Worm (Caenorhabditis elegans) whole organism, late embryonic: ENCODE results near the gene ZK593.3.

Experiments used
- C08G9.2 ChIP-seq: sonication (generic microtip); optimal IDR thresholded peaks from 2 replicates; lab custom pipeline; 2016; ENCODE audit warnings: mild to moderate bottlenecking, missing genetic modification characterization, moderate library complexity, missing compliant biosample characterization
- F13H6.1 ChIP-seq: sonication (generic microtip); optimal IDR thresholded peaks from 2 replicates; lab custom pipeline; 2016; ENCODE audit warnings: missing genetic modification characterization, missing compliant biosample characterization
- K02D7.2 ChIP-seq: sonication (generic microtip); optimal IDR thresholded peaks from 2 replicates; lab custom pipeline; 2017; ENCODE audit warnings: mild to moderate bottlenecking, missing genetic modification characterization, missing compliant biosample characterization
- T23F11.4 ChIP-seq: fragments of 200-800 bp; sonication (Bioruptor generic); optimal IDR thresholded peaks from 2 replicates; lab custom pipeline; 2018; ENCODE audit warnings: mild to moderate bottlenecking, missing genetic modification characterization, missing compliant biosample characterization
- ceh-19 ChIP-seq: fragments of 200-800 bp; sonication (Bioruptor generic); optimal IDR thresholded peaks from 2 replicates; lab custom pipeline; 2018; ENCODE audit warnings: mild to moderate bottlenecking, missing genetic modification characterization, missing compliant biosample characterization
- ceh-22 ChIP-seq: sonication (generic microtip); optimal IDR thresholded peaks from 2 replicates; lab custom pipeline; 2017; ENCODE audit warnings: missing biosample characterization, missing genetic modification characterization
- ceh-31 ChIP-seq: sonication (generic microtip); optimal IDR thresholded peaks from 2 replicates; lab custom pipeline; 2016; ENCODE audit warnings: missing genetic modification characterization, missing compliant biosample characterization
- ceh-34 ChIP-seq: sonication (generic microtip); optimal IDR thresholded peaks from 2 replicates; lab custom pipeline; 2016; ENCODE audit warnings: mild to moderate bottlenecking, missing genetic modification characterization, missing compliant biosample characterization
- ceh-45 ChIP-seq: fragments of 200-800 bp; sonication (Bioruptor generic); IDR thresholded peaks from 2 replicates; pipeline ENCODE4 v1.3.6; 2022; ENCODE audit warnings: missing genetic modification reagents, missing genetic modification characterization, missing compliant biosample characterization
- ceh-48 ChIP-seq: sonication (generic microtip); optimal IDR thresholded peaks from 2 replicates; lab custom pipeline; 2016; ENCODE audit warnings: missing genetic modification characterization, inconsistent platforms, missing compliant biosample characterization
- ceh-9 ChIP-seq: sonication (generic microtip); optimal IDR thresholded peaks from 2 replicates; lab custom pipeline; 2016; ENCODE audit warnings: mild to moderate bottlenecking, missing genetic modification characterization, inconsistent platforms, missing compliant biosample characterization
- dmd-4 ChIP-seq: sonication (generic microtip); optimal IDR thresholded peaks from 2 replicates; lab custom pipeline; 2016; ENCODE audit warnings: borderline replicate concordance, missing genetic modification characterization, missing compliant biosample characterization
- elt-4 ChIP-seq: sonication (generic microtip); optimal IDR thresholded peaks from 2 replicates; lab custom pipeline; 2016; ENCODE audit warnings: missing genetic modification characterization, missing compliant biosample characterization
- eyg-1 ChIP-seq: sonication (generic microtip); optimal IDR thresholded peaks from 2 replicates; lab custom pipeline; 2016; ENCODE audit warnings: missing genotype, missing genetic modification characterization, missing compliant biosample characterization
- fax-1 ChIP-seq: sonication (generic microtip); optimal IDR thresholded peaks from 2 replicates; lab custom pipeline; 2016; ENCODE audit warnings: missing genotype, missing genetic modification characterization, missing compliant biosample characterization
- fkh-10 ChIP-seq: fragments of 150-350 bp; optimal IDR thresholded peaks from 2 replicates; lab custom pipeline; 2014; ENCODE audit warnings: missing biosample characterization, missing genetic modification reagents, missing genetic modification characterization
- gmeb-2 ChIP-seq: sonication (generic microtip); optimal IDR thresholded peaks from 2 replicates; lab custom pipeline; 2016; ENCODE audit warnings: missing genetic modification characterization, inconsistent platforms, missing compliant biosample characterization
- hlh-30 ChIP-seq: sonication (generic microtip); optimal IDR thresholded peaks from 2 replicates; lab custom pipeline; 2017; ENCODE audit warnings: antibody characterized with exemption, missing genetic modification characterization, missing compliant biosample characterization; ENCODE audit not compliant: insufficient read depth
- hlh-6 ChIP-seq: sonication (generic microtip); optimal IDR thresholded peaks from 2 replicates; lab custom pipeline; 2016; ENCODE audit warnings: missing genotype, missing genetic modification characterization, missing compliant biosample characterization
- hlh-8 ChIP-seq: sonication (generic microtip); optimal IDR thresholded peaks from 2 replicates; lab custom pipeline; 2016; ENCODE audit warnings: missing genotype, missing genetic modification characterization, missing compliant biosample characterization
- lim-6 ChIP-seq: sonication (generic microtip); optimal IDR thresholded peaks from 2 replicates; lab custom pipeline; 2016; ENCODE audit warnings: missing genetic modification characterization, missing compliant biosample characterization
- madf-2 ChIP-seq: sonication (generic microtip); optimal IDR thresholded peaks from 2 replicates; lab custom pipeline; 2017; ENCODE audit warnings: missing genetic modification characterization, missing compliant biosample characterization
- nhr-11 ChIP-seq: fragments of 150-350 bp; optimal IDR thresholded peaks from 2 replicates; lab custom pipeline; 2014; ENCODE audit warnings: missing biosample characterization, missing genetic modification characterization
- nhr-232 ChIP-seq: sonication (generic microtip); optimal IDR thresholded peaks from 2 replicates; lab custom pipeline; 2016; ENCODE audit warnings: missing genetic modification characterization, missing compliant biosample characterization
- odd-2 ChIP-seq: sonication (generic microtip); optimal IDR thresholded peaks from 2 replicates; lab custom pipeline; 2017; ENCODE audit warnings: antibody characterized with exemption, mild to moderate bottlenecking, missing genetic modification characterization, missing compliant biosample characterization
- pag-3 ChIP-seq: sonication (generic microtip); optimal IDR thresholded peaks from 2 replicates; lab custom pipeline; 2016; ENCODE audit warnings: missing compliant biosample characterization, missing genetic modification characterization, borderline replicate concordance
- pax-1 ChIP-seq: fragments of 150-350 bp; optimal IDR thresholded peaks from 2 replicates; lab custom pipeline; 2014; ENCODE audit warnings: missing biosample characterization, missing genetic modification characterization
- pha-2 ChIP-seq: sonication (generic microtip); optimal IDR thresholded peaks from 2 replicates; lab custom pipeline; 2017; ENCODE audit warnings: mild to moderate bottlenecking, missing genetic modification characterization, missing compliant biosample characterization
- pros-1 ChIP-seq: fragments of 150-350 bp; optimal IDR thresholded peaks from 2 replicates; lab custom pipeline; 2014; ENCODE audit warnings: missing biosample characterization, missing genetic modification reagents, missing genetic modification characterization
- rnt-1 ChIP-seq: sonication (generic microtip); optimal IDR thresholded peaks from 2 replicates; lab custom pipeline; 2016; ENCODE audit warnings: missing genetic modification characterization, missing compliant biosample characterization
- sdc-2 ChIP-seq: sonication (generic microtip); optimal IDR thresholded peaks from 2 replicates; lab custom pipeline; 2016; ENCODE audit warnings: missing genotype, missing genetic modification characterization, missing compliant biosample characterization
- sox-2 ChIP-seq: fragments of 200-800 bp; sonication (Bioruptor generic); IDR thresholded peaks from 2 replicates; pipeline ENCODE4 v1.3.6; 2022; ENCODE audit warnings: missing genetic modification reagents, missing genetic modification characterization, missing compliant biosample characterization
- sox-4 ChIP-seq: sonication (generic microtip); optimal IDR thresholded peaks from 2 replicates; lab custom pipeline; 2017; ENCODE audit warnings: mild to moderate bottlenecking, missing genetic modification characterization, inconsistent platforms, missing compliant biosample characterization
- syd-9 ChIP-seq: sonication (generic microtip); optimal IDR thresholded peaks from 2 replicates; lab custom pipeline; 2016; ENCODE audit warnings: mild to moderate bottlenecking, missing genetic modification characterization, moderate library complexity, missing compliant biosample characterization
- tbx-2 ChIP-seq: sonication (generic microtip); optimal IDR thresholded peaks from 2 replicates; lab custom pipeline; 2016; ENCODE audit warnings: missing genetic modification characterization, missing compliant biosample characterization
- tbx-7 ChIP-seq: sonication (generic microtip); optimal IDR thresholded peaks from 2 replicates; lab custom pipeline; 2016; ENCODE audit warnings: missing genotype, missing genetic modification characterization, missing compliant biosample characterization
- ttx-3 ChIP-seq: sonication (generic microtip); optimal IDR thresholded peaks from 2 replicates; lab custom pipeline; 2016; ENCODE audit warnings: missing genetic modification reagents, missing genetic modification characterization, missing compliant biosample characterization
- unc-3 ChIP-seq, 2 experiments: fragments of 200-800 bp in 1 of 2; sonication (Bioruptor generic) in 1 of 2; sonication (generic microtip) in 1 of 2; conservative IDR thresholded peaks in 1 of 2; optimal IDR thresholded peaks in 1 of 2; 2 replicates each; pipeline versions ENCODE4 v1.3.6 to Lab custom; 2016 to 2022; ENCODE audit warnings: missing compliant biosample characterization in 2 of 2, missing genetic modification characterization in 2 of 2, missing genetic modification reagents in 1 of 2
- unc-55 ChIP-seq: sonication (generic microtip); optimal IDR thresholded peaks from 2 replicates; lab custom pipeline; 2017; ENCODE audit warnings: missing biosample characterization, missing genetic modification reagents, missing genetic modification characterization
- ztf-16 ChIP-seq: sonication (generic microtip); optimal IDR thresholded peaks from 2 replicates; lab custom pipeline; 2017; ENCODE audit warnings: missing genetic modification characterization, missing compliant biosample characterization

Gene ZK593.3

DNA sequence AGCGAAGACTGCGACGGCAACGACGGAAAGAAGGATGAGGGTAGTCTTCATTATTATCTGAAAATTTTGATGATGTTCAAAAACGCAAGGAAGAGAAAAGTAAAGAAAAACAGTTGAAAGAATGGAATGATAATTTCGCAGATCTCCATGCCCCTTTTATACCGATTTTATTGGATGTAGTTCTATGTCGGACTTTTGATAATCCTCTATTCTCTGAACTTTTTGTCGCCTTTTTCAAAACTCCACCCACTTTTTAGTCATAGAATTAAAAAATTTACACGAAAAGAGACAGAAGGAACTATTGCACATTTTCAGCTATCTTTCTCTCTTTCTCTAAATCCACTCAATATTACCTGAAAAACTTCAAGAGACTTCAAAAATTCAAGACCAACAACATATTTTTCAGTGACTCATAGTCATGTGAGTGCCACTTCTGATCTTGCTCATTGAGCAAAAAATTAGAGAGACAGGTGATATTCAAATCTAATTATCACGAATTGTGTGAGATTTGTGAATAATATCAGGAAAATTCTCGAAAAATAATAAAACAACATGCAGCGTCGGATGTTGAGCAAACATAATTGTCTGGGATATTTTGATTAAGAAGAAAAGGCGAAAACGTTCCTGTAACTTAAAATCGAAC, 25.5 kb upstream of the ZK593.3 start, which contains the start of gene F13E9.15 (continued):
- TF ChIP-seq unc-3 (GFP tag; conservative IDR thresholded peaks at IDR 0.05; lab: Robert Waterston, UW), result no peak
- no peak for TF ChIP-seq unc-3 (tag; optimal IDR thresholded peaks at IDR 0.05; lab: Kevin White, UChicago)
- TF ChIP-seq hlh-30 (tag; lab: Kevin White, UChicago), result no peak

DNA sequence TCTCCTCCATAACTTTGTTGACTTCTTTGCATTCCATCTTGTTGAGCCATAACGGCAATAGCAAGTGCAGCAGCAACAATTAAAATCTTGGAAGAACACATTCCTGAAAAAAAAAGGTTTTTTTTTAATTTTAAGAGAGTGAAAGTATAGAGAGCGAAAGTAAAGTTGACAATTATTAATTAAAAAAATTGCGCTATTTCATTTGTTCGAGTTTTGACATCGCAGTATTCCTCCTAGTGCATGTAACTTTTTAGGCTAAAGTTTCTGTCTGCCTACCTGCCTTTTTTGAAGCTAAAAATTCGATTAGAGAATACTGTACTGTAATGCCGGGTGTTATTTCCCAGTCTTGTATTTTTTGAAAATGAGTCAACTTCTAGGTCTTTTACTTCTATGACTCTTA, 23.5 kb upstream of the ZK593.3 start, which contains the start of gene srlf-12:
srlf-12 (minus strand) TSS at position 101 of the 400 bp plus-strand sequence.
- no peak for TF ChIP-seq unc-3 (GFP tag; conservative IDR thresholded peaks at IDR 0.05; lab: Robert Waterston, UW)
- TF ChIP-seq unc-3 (tag; optimal IDR thresholded peaks at IDR 0.05; lab: Kevin White, UChicago), result no peak
- no peak for TF ChIP-seq ceh-9 (tag; lab: Kevin White, UChicago)
- no peak for TF ChIP-seq ceh-19 (GFP tag; lab: Kevin White, UChicago)
- no peak for TF ChIP-seq ceh-31
- no peak for TF ChIP-seq sox-2 (GFP tag; lab: Robert Waterston, UW)
- no peak for TF ChIP-seq dmd-4 (tag; lab: Kevin White, UChicago)
- no peak for TF ChIP-seq ceh-34 (tag; lab: Kevin White, UChicago)
- TF ChIP-seq unc-55 (GFP tag; lab: Kevin White, UChicago), result no peak
- no peak for TF ChIP-seq tbx-2
- TF ChIP-seq ceh-22, result no peak
- no peak for TF ChIP-seq nhr-232
- no peak for TF ChIP-seq F13H6.1
- no peak for TF ChIP-seq lim-6 (tag; lab: Kevin White, UChicago)
- TF ChIP-seq fax-1 (tag; lab: Kevin White, UChicago), result no peak
- no peak for TF ChIP-seq fkh-10
- TF ChIP-seq tbx-7 (tag; lab: Kevin White, UChicago), result no peak
- no peak for TF ChIP-seq ceh-45
- no peak for TF ChIP-seq sox-4 (tag; lab: Kevin White, UChicago)
- no peak for TF ChIP-seq elt-4 (tag; lab: Kevin White, UChicago)

DNA sequence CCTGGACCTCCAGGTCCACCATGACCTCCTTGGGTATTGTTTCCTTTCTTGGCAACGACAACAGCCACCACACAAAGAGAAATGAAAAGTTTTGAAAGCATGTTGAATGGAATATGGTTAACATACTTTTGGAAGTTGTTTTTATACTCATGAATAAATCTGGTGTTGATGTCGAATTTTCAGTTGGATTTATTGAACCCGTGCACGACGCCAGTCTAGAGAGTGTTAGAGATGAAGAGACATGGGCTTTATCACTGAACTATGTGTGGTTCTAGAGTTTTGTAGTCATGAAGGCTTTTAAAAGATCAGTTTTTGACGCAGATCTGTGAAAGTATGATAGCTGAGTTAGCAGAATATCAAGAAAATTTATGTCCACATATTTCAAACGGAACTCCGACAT, 21.2 kb upstream of the ZK593.3 start, which contains the start of gene srlf-14:
srlf-14 (minus strand) TSS at position 101 of the 400 bp plus-strand sequence.
- TF ChIP-seq ztf-16 (tag; lab: Kevin White, UChicago) (no peak), rnt-1 (tag; lab: Kevin White, UChicago) (no peak), gmeb-2 (tag; lab: Kevin White, UChicago) (no peak), nhr-232 (no peak), hlh-6 (tag; lab: Kevin White, UChicago) (no peak), nhr-11 (tag; lab: Kevin White, UChicago) (no peak), T23F11.4 (no peak), ceh-31 (no peak), C08G9.2 (tag; lab: Kevin White, UChicago) (no peak), ceh-48 (tag; lab: Kevin White, UChicago) (no peak)

DNA sequence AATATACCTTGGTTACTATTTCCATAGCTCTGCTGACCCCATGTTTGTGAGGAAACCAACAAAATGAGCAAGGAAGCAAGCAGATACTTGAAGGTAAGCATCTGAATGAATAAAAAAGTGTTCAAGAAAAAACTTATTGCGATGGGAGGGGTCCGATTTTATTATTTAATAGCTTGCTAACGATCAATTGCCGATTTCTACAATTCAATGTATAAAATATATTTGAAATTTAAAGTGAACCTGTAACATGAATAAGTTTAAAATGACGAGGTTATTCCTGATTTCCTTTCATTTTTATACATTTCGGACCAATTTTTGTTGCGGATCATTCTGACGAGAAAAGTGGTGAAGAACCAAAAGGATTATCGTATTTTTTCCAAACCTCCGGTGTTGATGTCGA, 19.0 kb upstream of the ZK593.3 start, which contains the start of gene srlf-13:
srlf-13 (minus strand) TSS at position 101 of the 400 bp plus-strand sequence.
- TF ChIP-seq ceh-48 (tag; lab: Kevin White, UChicago) (no peak), pros-1 (no peak), odd-2 (tag; lab: Kevin White, UChicago) (no peak), syd-9 (tag; lab: Kevin White, UChicago) (no peak)

DNA sequence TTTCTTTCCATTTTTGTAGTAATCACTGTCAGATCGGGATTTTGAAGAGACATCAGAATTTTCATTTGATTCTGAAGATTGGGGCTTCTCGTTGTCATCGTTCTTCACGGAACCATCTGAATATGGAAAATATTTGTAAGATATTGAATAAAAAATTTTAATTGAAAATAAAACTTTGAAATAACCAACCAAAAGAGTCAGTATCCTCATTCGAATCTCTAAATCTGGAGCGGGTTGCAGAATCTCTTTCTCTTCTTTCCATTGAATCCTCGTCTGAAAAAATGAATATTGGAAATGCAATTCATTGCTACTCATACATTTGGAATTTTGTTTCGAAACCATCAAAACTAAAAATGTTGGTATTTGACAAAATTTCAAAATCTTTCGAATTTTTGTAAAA, 17.3 kb upstream of the ZK593.3 start:
- TF ChIP-seq lim-6 (tag; lab: Kevin White, UChicago), result no peak
- TF ChIP-seq, all 69 proteins: peak for 0

DNA sequence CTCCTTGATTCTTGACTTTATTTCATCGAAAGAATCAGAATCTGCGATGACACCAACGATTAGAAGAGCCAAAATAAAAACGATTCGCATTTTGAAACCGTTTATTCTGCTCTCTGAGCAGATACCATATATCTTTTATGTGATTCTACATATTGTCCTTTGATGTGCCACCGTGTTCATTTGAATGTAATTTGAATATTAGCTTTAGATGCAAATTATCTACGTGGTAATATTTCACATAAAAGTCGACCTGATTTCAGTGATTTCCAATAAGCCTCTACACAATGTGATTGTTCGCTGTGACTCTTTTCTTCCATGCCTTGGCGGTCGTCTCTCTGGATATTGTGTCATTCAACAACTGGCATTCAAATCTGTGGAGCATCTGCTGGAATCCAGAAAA, 16.4 kb upstream of the ZK593.3 start, which contains the start of the genes F13E9.9 and F13E9.19:
F13E9.9 (minus strand) TSS at position 101 of the 400 bp plus-strand sequence.
F13E9.19 (plus strand) TSS at position 316 of the 400 bp plus-strand sequence.
- TF ChIP-seq madf-2 (tag; lab: Kevin White, UChicago) (no peak), ttx-3 (tag; lab: Kevin White, UChicago) (no peak), pax-1 (tag; lab: Kevin White, UChicago) (no peak), syd-9 (tag; lab: Kevin White, UChicago) (no peak), sox-4 (tag; lab: Kevin White, UChicago) (no peak), pha-2 (no peak), hlh-8 (tag; lab: Kevin White, UChicago) (no peak), eyg-1 (tag; lab: Kevin White, UChicago) (no peak), elt-4 (tag; lab: Kevin White, UChicago) (no peak), K02D7.2 (tag; lab: Kevin White, UChicago) (no peak), ceh-19 (GFP tag; lab: Kevin White, UChicago) (no peak), pag-3 (tag; lab: Kevin White, UChicago) (no peak), unc-55 (GFP tag; lab: Kevin White, UChicago) (no peak), sdc-2 (no peak), gmeb-2 (tag; lab: Kevin White, UChicago) (no peak)
- TF ChIP-seq, all 69 proteins: peak for 0
